Worm (Caenorhabditis elegans): ENCODE data around the gene gcsh-1.

The gcsh-1 gene

DNA sequence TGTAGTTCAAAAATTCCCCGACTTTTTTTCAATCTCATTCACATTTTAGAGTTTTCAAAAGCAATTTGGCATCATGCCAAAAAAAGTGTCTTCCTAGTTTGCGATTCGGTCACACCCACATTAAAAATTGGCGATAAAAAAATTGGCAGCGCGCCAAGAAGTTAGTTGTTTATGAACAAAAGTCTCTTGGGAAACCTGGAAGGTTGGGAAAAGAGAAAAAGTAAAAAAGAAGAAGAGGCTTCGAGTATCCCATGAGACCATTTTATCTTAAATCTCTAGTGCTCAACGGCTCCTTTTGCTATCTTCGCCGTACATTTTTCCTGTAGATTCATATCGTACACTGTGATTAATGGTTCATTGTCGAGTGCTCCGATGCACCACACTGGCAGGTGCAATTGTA, 27.0 kb downstream of the gcsh-1 start:
- no peak for TF ChIP-seq ref-1 (GFP tag; conservative IDR thresholded peaks at IDR 0.05)

DNA sequence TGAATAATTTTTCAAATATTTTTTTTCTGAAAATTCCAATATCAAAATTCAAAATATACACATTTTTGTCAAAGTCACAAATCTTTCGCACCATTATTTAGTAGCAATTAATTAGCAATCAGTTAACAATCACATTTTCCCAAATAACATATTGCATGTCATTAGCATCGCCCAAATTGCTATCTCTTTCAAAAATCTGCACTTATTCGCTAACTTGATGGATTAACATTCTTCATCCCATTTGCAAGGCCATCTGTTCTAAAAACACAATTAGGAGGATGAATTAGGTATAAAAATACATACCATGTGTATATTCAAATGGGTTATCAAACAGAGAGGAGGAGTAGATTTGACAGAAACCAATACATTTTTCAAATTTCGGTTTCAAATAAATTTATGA, 27.5 kb downstream of the gcsh-1 start:
- no peak for TF ChIP-seq ref-1 (GFP tag; conservative IDR thresholded peaks at IDR 0.05)
- no peak for TF ChIP-seq ztf-23 (GFP tag; IDR thresholded peaks at IDR 0.05)
- no peak for TF ChIP-seq cog-1 (tag; optimal IDR thresholded peaks at IDR 0.05)
- no peak for TF ChIP-seq klf-2 (GFP tag; conservative IDR thresholded peaks at IDR 0.05)
- no peak for TF ChIP-seq med-1 (GFP tag; optimal IDR thresholded peaks at IDR 0.05; ENCODE audit: insufficient read depth)
- TF ChIP-seq flt-1 (GFP tag; IDR thresholded peaks at IDR 0.05), result no peak
- no peak for TF ChIP-seq T22C8.4 (GFP tag; IDR thresholded peaks at IDR 0.05)
- no peak for TF ChIP-seq ztf-29 (GFP tag; IDR thresholded peaks at IDR 0.05)
- no peak for TF ChIP-seq tab-1 (GFP tag; IDR thresholded peaks at IDR 0.05)

DNA sequence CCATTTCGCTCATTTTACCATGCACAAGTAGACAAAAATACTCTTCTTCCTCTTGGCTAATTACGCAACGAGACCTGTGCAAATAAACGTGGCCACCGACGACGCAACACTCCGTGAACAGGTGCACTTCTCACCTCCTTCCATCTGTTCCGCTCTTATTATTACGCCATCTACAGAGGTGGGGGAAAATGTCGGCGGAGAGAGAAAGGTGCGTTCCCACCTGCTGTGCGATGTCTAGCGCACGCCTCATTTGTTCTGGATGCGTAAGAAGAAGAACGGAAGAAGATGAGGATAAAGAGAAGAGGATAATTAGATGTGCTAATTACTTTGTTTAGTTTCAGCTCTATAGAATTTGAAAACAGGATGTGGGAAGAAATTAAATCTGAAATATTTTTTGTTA, 28.4 kb downstream of the gcsh-1 start:
- TF ChIP-seq ztf-23 (GFP tag; IDR thresholded peaks at IDR 0.05) (no peak), flt-1 (GFP tag; IDR thresholded peaks at IDR 0.05) (peak; percentile 70; the same call in 1 of the 2 replicates), klf-2 (GFP tag; conservative IDR thresholded peaks at IDR 0.05) (no peak), ztf-29 (GFP tag; IDR thresholded peaks at IDR 0.05) (no peak), med-1 (GFP tag; optimal IDR thresholded peaks at IDR 0.05; ENCODE audit: insufficient read depth) (no peak), tab-1 (GFP tag; IDR thresholded peaks at IDR 0.05) (no peak), ref-1 (GFP tag; conservative IDR thresholded peaks at IDR 0.05) (no peak), cog-1 (tag; optimal IDR thresholded peaks at IDR 0.05) (peak; percentile 17), T22C8.4 (GFP tag; IDR thresholded peaks at IDR 0.05) (no peak)

DNA sequence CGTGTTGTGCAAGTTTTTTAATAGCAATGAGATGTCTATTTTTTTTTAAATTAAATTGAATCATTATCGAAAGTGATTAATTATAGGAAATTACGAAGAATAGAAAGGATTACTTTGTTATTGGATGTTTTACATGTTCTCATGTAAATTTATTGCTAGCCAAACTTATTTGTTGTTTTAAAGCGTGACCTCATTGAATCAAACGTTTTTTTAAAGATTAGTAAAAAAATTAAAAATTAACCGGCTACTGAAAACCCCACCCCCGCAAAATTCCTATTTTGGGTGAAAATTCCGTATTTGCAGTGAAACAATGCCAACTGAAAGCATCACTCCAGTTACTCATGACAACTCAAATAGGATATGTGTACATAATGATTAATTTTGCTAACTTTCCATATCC, 30.0 kb downstream of the gcsh-1 start, which contains the start of gene M163.8:
M163.8 (plus strand) TSS at position 301 of the 400 bp plus-strand sequence.
- no peak for TF ChIP-seq T22C8.4 (GFP tag; IDR thresholded peaks at IDR 0.05)
- TF ChIP-seq ref-1 (GFP tag; conservative IDR thresholded peaks at IDR 0.05), result no peak

DNA sequence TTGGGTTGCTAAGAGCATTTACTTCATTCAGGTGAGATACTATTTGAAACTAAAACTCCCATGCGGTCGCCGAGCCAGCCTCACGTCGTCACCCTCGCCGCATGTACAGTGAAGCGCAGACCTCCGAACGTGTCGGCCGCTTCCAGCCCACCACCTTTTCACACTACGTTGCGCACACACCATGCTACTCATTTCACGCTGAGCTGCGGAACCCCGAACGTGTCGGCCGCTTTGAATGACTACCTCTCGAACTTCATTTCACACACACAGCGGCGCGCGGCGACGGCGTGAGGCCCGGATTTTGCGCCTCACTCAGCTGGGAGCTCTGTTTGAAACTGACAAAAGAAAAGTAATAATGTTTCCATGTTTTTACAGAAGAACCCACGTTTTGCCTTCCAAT, 33.2 kb downstream of the gcsh-1 start:
- TF ChIP-seq ref-1 (GFP tag; conservative IDR thresholded peaks at IDR 0.05), result no peak
- TF ChIP-seq flt-1 (GFP tag; IDR thresholded peaks at IDR 0.05), result no peak
- TF ChIP-seq T22C8.4 (GFP tag; IDR thresholded peaks at IDR 0.05), result no peak
- TF ChIP-seq klf-2 (GFP tag; conservative IDR thresholded peaks at IDR 0.05), result no peak
- no peak for TF ChIP-seq tab-1 (GFP tag; IDR thresholded peaks at IDR 0.05)

DNA sequence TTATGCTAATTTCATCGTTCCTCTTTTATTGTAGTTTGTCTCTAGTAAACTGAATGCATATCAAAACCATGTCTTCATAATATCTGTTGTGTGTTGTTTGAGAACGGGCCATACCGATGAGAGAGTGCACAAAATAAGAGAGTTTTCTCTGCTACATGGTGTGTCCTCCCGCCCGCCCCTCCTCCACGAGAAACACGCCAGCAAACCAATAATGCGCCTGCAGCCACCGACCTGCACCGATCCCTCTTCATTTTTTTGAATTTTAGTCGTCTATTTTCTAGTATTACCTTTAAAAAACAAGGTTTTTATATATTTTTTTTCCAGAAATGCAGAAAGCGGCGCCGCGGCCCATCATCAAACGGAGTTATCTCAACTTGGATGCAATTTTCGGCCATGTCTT, 34.6 kb downstream of the gcsh-1 start, which contains the start of gene gfi-3:
gfi-3 (plus strand) TSS at position 325 of the 400 bp plus-strand sequence.
- TF ChIP-seq tab-1 (GFP tag; IDR thresholded peaks at IDR 0.05), result no peak
- peak; percentile 13; the same call in 1 of the 2 replicates for TF ChIP-seq T22C8.4 (GFP tag; IDR thresholded peaks at IDR 0.05)
- TF ChIP-seq ref-1 (GFP tag; conservative IDR thresholded peaks at IDR 0.05), result no peak
- TF ChIP-seq ztf-23 (GFP tag; IDR thresholded peaks at IDR 0.05), result peak; percentile 81
- TF ChIP-seq cog-1 (tag; optimal IDR thresholded peaks at IDR 0.05), result no peak
- no peak for TF ChIP-seq klf-2 (GFP tag; conservative IDR thresholded peaks at IDR 0.05)
- TF ChIP-seq ztf-29 (GFP tag; IDR thresholded peaks at IDR 0.05), result no peak
- TF ChIP-seq flt-1 (GFP tag; IDR thresholded peaks at IDR 0.05), result no peak; the same call in 1 of the 2 replicates
- peak; percentile 40 for TF ChIP-seq med-1 (GFP tag; optimal IDR thresholded peaks at IDR 0.05; ENCODE audit: insufficient read depth)

DNA sequence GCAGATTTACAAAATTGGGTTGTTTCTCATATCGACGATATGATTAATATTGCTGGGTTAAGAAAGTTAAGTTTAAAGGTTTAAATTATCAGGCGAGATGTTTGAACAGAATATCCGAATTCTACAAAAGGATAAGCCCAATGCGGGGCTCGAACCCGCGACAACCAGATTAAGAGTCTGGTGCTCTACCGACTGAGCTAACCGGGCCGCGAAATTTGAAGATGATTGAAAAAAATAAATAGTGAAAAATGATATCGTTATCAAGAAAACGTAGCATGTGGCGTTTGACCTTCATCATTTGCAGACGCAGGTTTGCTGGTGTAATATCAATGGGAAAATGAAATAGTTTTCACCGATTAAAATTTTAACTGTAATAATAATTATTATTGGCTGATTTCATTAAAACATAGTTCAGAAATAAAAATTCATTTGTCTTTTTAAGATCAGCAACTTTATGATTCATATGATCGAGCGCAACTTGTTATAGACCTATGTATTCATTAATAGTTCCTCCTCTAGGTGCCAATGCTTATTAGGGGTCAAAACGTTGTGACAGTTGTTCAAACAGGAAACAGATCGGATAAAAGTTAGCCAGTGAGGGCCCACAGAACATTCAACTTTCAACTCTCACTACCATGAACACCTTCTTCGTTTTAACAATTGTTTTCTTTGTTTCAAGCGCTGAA, 36.0 kb downstream of the gcsh-1 start, which contains the start of gene M163.11:
M163.11 (plus strand) TSS at position 636 of the 686 bp plus-strand sequence.
- TF ChIP-seq tab-1 (GFP tag; IDR thresholded peaks at IDR 0.05), result no peak
- 0 out of 2 replicates have a peak, but pooled peaks have one; percentile 46 for TF ChIP-seq ztf-23 (GFP tag; IDR thresholded peaks at IDR 0.05)

DNA sequence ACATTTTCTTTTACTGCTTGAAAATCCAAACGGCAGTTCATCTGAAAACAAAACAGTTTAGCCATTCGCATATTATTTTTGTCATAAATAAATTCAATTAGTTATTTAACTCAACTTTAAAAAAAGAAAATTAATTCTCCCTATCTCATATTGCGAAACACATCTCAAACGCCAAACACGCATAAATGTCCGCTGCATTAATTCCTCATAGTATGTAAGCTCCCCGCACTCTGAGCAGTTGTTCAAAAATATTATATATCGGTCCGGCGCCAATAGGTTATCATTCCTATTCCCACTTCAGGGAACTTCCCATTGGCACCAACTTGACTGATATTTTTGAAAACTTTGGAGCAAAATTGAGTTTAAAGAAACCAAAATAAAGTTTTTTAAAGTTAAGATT, 36.7 kb downstream of the gcsh-1 start:
- TF ChIP-seq tab-1 (GFP tag; IDR thresholded peaks at IDR 0.05), result no peak
- no peak for TF ChIP-seq ztf-23 (GFP tag; IDR thresholded peaks at IDR 0.05)
- no peak for TF ChIP-seq klf-2 (GFP tag; conservative IDR thresholded peaks at IDR 0.05)
- TF ChIP-seq med-1 (GFP tag; optimal IDR thresholded peaks at IDR 0.05; ENCODE audit: insufficient read depth), result no peak

DNA sequence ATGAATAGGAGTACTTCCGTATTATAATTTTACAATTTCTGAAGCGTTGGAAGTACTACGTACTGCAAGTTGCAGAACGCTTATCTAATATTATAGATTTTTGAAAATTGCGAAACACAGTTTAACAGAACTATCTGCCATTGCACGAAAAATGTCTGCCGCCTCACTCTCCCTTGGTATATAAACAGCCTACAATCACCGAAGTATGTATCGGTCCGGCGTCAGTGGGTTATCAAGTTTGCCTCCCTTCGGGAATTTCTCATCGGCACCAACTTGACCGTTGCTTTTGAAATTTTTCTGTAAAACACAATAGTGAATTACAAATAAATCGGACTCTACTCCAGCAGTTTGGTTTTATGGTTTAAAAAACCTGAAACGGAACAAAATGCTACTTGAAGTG, 37.5 kb downstream of the gcsh-1 start:
- TF ChIP-seq T22C8.4 (GFP tag; IDR thresholded peaks at IDR 0.05) (no peak), med-1 (GFP tag; optimal IDR thresholded peaks at IDR 0.05; ENCODE audit: insufficient read depth) (no peak), ref-1 (GFP tag; conservative IDR thresholded peaks at IDR 0.05) (no peak), cog-1 (tag; optimal IDR thresholded peaks at IDR 0.05) (no peak), ztf-23 (GFP tag; IDR thresholded peaks at IDR 0.05) (no peak), ztf-29 (GFP tag; IDR thresholded peaks at IDR 0.05) (no peak), klf-2 (GFP tag; conservative IDR thresholded peaks at IDR 0.05) (no peak), flt-1 (GFP tag; IDR thresholded peaks at IDR 0.05) (no peak)

DNA sequence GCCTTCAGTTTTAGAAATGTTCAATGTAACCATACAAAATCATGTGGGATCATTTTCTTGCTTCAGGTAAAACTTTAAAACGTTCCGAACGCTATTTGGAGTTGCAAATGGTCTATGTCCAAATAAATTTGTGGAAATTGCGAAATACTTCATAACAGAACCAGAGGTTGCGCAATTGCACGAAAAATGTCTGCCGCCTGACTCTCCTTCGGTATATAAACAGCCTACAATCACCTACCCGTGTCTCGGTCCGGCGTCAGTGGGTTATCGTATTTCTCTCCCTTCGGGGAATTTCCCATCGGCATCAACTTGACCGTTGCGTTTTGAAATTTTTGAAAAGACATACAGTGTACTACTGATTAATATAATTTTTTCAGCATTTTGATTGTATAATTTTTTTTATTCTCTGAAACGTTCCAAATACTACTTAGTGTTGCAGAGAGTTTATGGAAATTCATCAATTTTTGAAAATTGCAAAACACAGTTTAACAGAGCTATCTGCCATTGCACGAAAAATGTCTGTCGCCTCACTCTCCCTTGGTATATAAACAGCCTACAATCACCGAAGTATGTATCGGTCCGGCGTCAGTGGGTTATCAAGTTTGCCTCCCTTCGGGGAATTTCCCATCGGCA, 38.1 kb downstream of the gcsh-1 start:
- no peak for TF ChIP-seq cog-1 (tag; optimal IDR thresholded peaks at IDR 0.05)
- TF ChIP-seq ztf-23 (GFP tag; IDR thresholded peaks at IDR 0.05), result no peak
- no peak for TF ChIP-seq T22C8.4 (GFP tag; IDR thresholded peaks at IDR 0.05)
- no peak for TF ChIP-seq med-1 (GFP tag; optimal IDR thresholded peaks at IDR 0.05; ENCODE audit: insufficient read depth)
- TF ChIP-seq flt-1 (GFP tag; IDR thresholded peaks at IDR 0.05), result no peak
- TF ChIP-seq ref-1 (GFP tag; conservative IDR thresholded peaks at IDR 0.05), result no peak
- TF ChIP-seq tab-1 (GFP tag; IDR thresholded peaks at IDR 0.05), result no peak
- no peak for TF ChIP-seq klf-2 (GFP tag; conservative IDR thresholded peaks at IDR 0.05)
- no peak for TF ChIP-seq ztf-29 (GFP tag; IDR thresholded peaks at IDR 0.05)
